Worm (Caenorhabditis elegans) whole organism, young adult: ENCODE data around the gene ubc-18.
A peak's percentile ranks its signal among the peaks of the same experiment; 100 is the strongest.

ENCODE experiments used
- C06A6.2 ChIP-seq: fragments of 200-800 bp; sonication (Bioruptor generic); conservative IDR thresholded peaks from 2 replicates; pipeline ENCODE4 v1.3.6; 2022; ENCODE audit warnings: missing genetic modification characterization, missing compliant biosample characterization
- C17E4.6 ChIP-seq: fragments of 200-800 bp; sonication (Bioruptor generic); IDR thresholded peaks from 2 replicates; pipeline ENCODE4 v1.3.6; 2022; ENCODE audit warnings: missing genetic modification reagents, missing genetic modification characterization, missing compliant biosample characterization
- F22D6.2 ChIP-seq: sonication (generic microtip); optimal IDR thresholded peaks from 2 replicates; lab custom pipeline; 2016; ENCODE audit warnings: mild to moderate bottlenecking, missing genetic modification characterization, missing compliant biosample characterization
- F23B12.7 ChIP-seq: sonication (generic microtip); optimal IDR thresholded peaks from 2 replicates; lab custom pipeline; 2017; ENCODE audit warnings: missing genetic modification characterization, mild to moderate bottlenecking, missing compliant biosample characterization, antibody characterized with exemption, moderate library complexity; ENCODE audit not compliant: insufficient read depth
- F37B4.10 ChIP-seq: fragments of 200-800 bp; sonication (Bioruptor generic); IDR thresholded peaks from 2 replicates; pipeline ENCODE4 v1.3.6; 2022; ENCODE audit warnings: missing genetic modification characterization, missing compliant biosample characterization
- F39B2.1 ChIP-seq: fragments of 200-800 bp; sonication (Bioruptor generic); IDR thresholded peaks from 2 replicates; pipeline ENCODE4 v1.3.6; 2022; ENCODE audit warnings: missing genetic modification reagents, missing genetic modification characterization, missing compliant biosample characterization
- F55B11.4 ChIP-seq: sonication (generic microtip); optimal IDR thresholded peaks from 2 replicates; lab custom pipeline; 2016; ENCODE audit warnings: missing compliant biosample characterization, missing genetic modification characterization, borderline replicate concordance; ENCODE audit not compliant: insufficient read depth
- F57A8.1 ChIP-seq: fragments of 200-800 bp; sonication (Bioruptor generic); optimal IDR thresholded peaks from 2 replicates; lab custom pipeline; 2018; ENCODE audit warnings: mild to moderate bottlenecking, missing genetic modification characterization, moderate library complexity, missing compliant biosample characterization
- T26A5.8 ChIP-seq: sonication (generic microtip); optimal IDR thresholded peaks from 2 replicates; lab custom pipeline; 2016; ENCODE audit warnings: missing genetic modification characterization, missing compliant biosample characterization
- Y56A3A.18 ChIP-seq: fragments of 200-800 bp; sonication (Bioruptor generic); IDR thresholded peaks from 2 replicates; pipeline ENCODE4 v1.3.6; 2022; ENCODE audit warnings: missing genetic modification reagents, missing genetic modification characterization, missing compliant biosample characterization
- Y67H2A.10 ChIP-seq: fragments of 200-800 bp; sonication (Bioruptor generic); conservative IDR thresholded peaks from 2 replicates; pipeline ENCODE4 v1.3.6; 2022; ENCODE audit warnings: missing genetic modification reagents, missing genetic modification characterization, missing compliant biosample characterization
- Y95B8A.8 ChIP-seq: fragments of 200-800 bp; sonication (Bioruptor generic); IDR thresholded peaks from 2 replicates; pipeline ENCODE4 v1.3.6; 2022; ENCODE audit warnings: missing genetic modification reagents, missing genetic modification characterization, missing compliant biosample characterization
- akir-1 ChIP-seq: fragments of 200-800 bp; sonication (Bioruptor generic); optimal IDR thresholded peaks from 2 replicates; lab custom pipeline; 2018; ENCODE audit warnings: mild to moderate bottlenecking, missing genetic modification characterization, moderate library complexity, missing compliant biosample characterization
- attf-6 ChIP-seq: fragments of 200-800 bp; sonication (Bioruptor generic); IDR thresholded peaks from 2 replicates; pipeline ENCODE4 v1.3.6; 2022; ENCODE audit warnings: missing genetic modification reagents, missing genetic modification characterization, missing compliant biosample characterization
- bed-1 ChIP-seq: fragments of 200-800 bp; sonication (Bioruptor generic); IDR thresholded peaks from 2 replicates; pipeline ENCODE4 v1.3.6; 2022; ENCODE audit warnings: missing genetic modification reagents, missing genetic modification characterization, missing compliant biosample characterization
- ccch-3 ChIP-seq: fragments of 200-800 bp; sonication (Bioruptor generic); optimal IDR thresholded peaks from 2 replicates; lab custom pipeline; 2018; ENCODE audit warnings: mild to moderate bottlenecking, missing genetic modification characterization, missing compliant biosample characterization
- cebp-1 ChIP-seq, 2 experiments: fragments of 200-800 bp in 1 of 2; sonication (Bioruptor generic) in 1 of 2; sonication (generic microtip) in 1 of 2; IDR thresholded peaks in 1 of 2; optimal IDR thresholded peaks in 1 of 2; 2 replicates each; pipeline versions ENCODE4 v1.3.6 to Lab custom; 2017 to 2022; ENCODE audit warnings: missing compliant biosample characterization in 2 of 2, missing genetic modification characterization in 2 of 2, mild to moderate bottlenecking in 1 of 2, missing genetic modification reagents in 1 of 2, moderate library complexity in 1 of 2
- cebp-2 ChIP-seq: fragments of 200-800 bp; sonication (Bioruptor generic); IDR thresholded peaks from 2 replicates; pipeline ENCODE4 v1.3.6; 2022; ENCODE audit warnings: missing genetic modification characterization, missing compliant biosample characterization
- ceh-100 ChIP-seq: fragments of 200-800 bp; sonication (Bioruptor generic); IDR thresholded peaks from 2 replicates; pipeline ENCODE4 v1.3.6; 2022; ENCODE audit warnings: missing genetic modification reagents, missing genetic modification characterization, missing compliant biosample characterization
- ceh-40 ChIP-seq: fragments of 200-800 bp; sonication (Bioruptor generic); IDR thresholded peaks from 2 replicates; pipeline ENCODE4 v1.3.6; 2022; ENCODE audit warnings: missing genetic modification characterization, missing compliant biosample characterization
- ceh-58 ChIP-seq: fragments of 200-800 bp; sonication (Bioruptor generic); IDR thresholded peaks from 2 replicates; pipeline ENCODE4 v1.3.6; 2022; ENCODE audit warnings: missing genetic modification characterization, missing compliant biosample characterization
- chd-7 ChIP-seq: sonication (generic microtip); optimal IDR thresholded peaks from 2 replicates; lab custom pipeline; 2016; ENCODE audit warnings: mild to moderate bottlenecking, missing genetic modification characterization, moderate library complexity, missing compliant biosample characterization
- dox-1 ChIP-seq: fragments of 200-800 bp; sonication (Bioruptor generic); IDR thresholded peaks from 2 replicates; pipeline ENCODE4 v1.3.6; 2022; ENCODE audit warnings: missing genetic modification reagents, missing genetic modification characterization, missing compliant biosample characterization
- dpl-1 ChIP-seq: fragments of 150-350 bp; optimal IDR thresholded peaks from 2 replicates; lab custom pipeline; 2014; ENCODE audit warnings: missing biosample characterization, missing genetic modification reagents, missing genetic modification characterization
- efl-1 ChIP-seq: fragments of 150-350 bp; optimal IDR thresholded peaks from 2 replicates; lab custom pipeline; 2014; ENCODE audit warnings: missing biosample characterization, missing genetic modification reagents, missing genetic modification characterization
- egl-44 ChIP-seq: fragments of 200-800 bp; sonication (Bioruptor generic); IDR thresholded peaks from 2 replicates; pipeline ENCODE4 v1.3.6; 2022; ENCODE audit warnings: missing genetic modification reagents, missing genetic modification characterization, missing compliant biosample characterization
- him-1 ChIP-seq: sonication (generic microtip); optimal IDR thresholded peaks from 2 replicates; lab custom pipeline; 2016; ENCODE audit warnings: missing genotype, missing genetic modification reagents, missing genetic modification characterization, missing compliant biosample characterization
- hlh-12 ChIP-seq: sonication (generic microtip); optimal IDR thresholded peaks from 2 replicates; lab custom pipeline; 2016; ENCODE audit warnings: missing genetic modification characterization, missing compliant biosample characterization
- hlh-26 ChIP-seq: fragments of 200-800 bp; sonication (Bioruptor generic); conservative IDR thresholded peaks from 2 replicates; pipeline ENCODE4 v1.3.6; 2022; ENCODE audit warnings: missing genetic modification reagents, missing genetic modification characterization, missing compliant biosample characterization
- hmg-1.2 ChIP-seq: fragments of 200-800 bp; sonication (Bioruptor generic); IDR thresholded peaks from 2 replicates; pipeline ENCODE4 v1.3.6; 2022; ENCODE audit warnings: missing genetic modification reagents, missing genetic modification characterization, missing compliant biosample characterization
- hrde-1 ChIP-seq: sonication (generic microtip); optimal IDR thresholded peaks from 2 replicates; lab custom pipeline; 2016; ENCODE audit warnings: missing genetic modification characterization, mild to moderate bottlenecking, missing compliant biosample characterization, moderate library complexity, missing genotype, missing genetic modification reagents, borderline replicate concordance
- hsf-1 ChIP-seq: fragments of 200-800 bp; sonication (Bioruptor generic); IDR thresholded peaks from 2 replicates; pipeline ENCODE4 v1.3.6; 2022; ENCODE audit warnings: missing genetic modification reagents, missing genetic modification characterization, missing compliant biosample characterization
- lag-1 ChIP-seq: fragments of 200-800 bp; sonication (Bioruptor generic); IDR thresholded peaks from 2 replicates; pipeline ENCODE4 v1.3.6; 2022; ENCODE audit warnings: missing genetic modification reagents, missing genetic modification characterization, missing compliant biosample characterization
- madf-6 ChIP-seq: fragments of 200-800 bp; sonication (Bioruptor generic); IDR thresholded peaks from 2 replicates; pipeline ENCODE4 v1.3.6; 2022; ENCODE audit warnings: missing genetic modification reagents, missing genetic modification characterization, missing compliant biosample characterization
- nfyb-1 ChIP-seq: fragments of 200-800 bp; sonication (Bioruptor generic); IDR thresholded peaks from 2 replicates; pipeline ENCODE4 v1.3.6; 2022; ENCODE audit warnings: missing genetic modification reagents, missing genetic modification characterization, missing compliant biosample characterization
- nhr-120 ChIP-seq: fragments of 200-800 bp; sonication (Bioruptor generic); IDR thresholded peaks from 2 replicates; pipeline ENCODE4 v1.3.6; 2022; ENCODE audit warnings: missing genetic modification characterization, missing compliant biosample characterization
- nhr-179 ChIP-seq: sonication (generic microtip); optimal IDR thresholded peaks from 2 replicates; lab custom pipeline; 2016; ENCODE audit warnings: mild to moderate bottlenecking, missing genetic modification characterization, missing compliant biosample characterization
- nhr-90 ChIP-seq: sonication (generic microtip); optimal IDR thresholded peaks from 2 replicates; lab custom pipeline; 2016; ENCODE audit warnings: missing genotype, mild to moderate bottlenecking, missing genetic modification characterization, missing compliant biosample characterization
- pha-4 ChIP-seq: fragments of 150-350 bp; sonication (generic microtip); optimal IDR thresholded peaks from 2 replicates; lab custom pipeline; 2014; ENCODE audit warnings: missing biosample characterization, missing genetic modification reagents, missing genetic modification characterization
- rpc-1 ChIP-seq, 2 experiments: fragments of 150-350 bp in 1 of 2; sonication (generic microtip) in 1 of 2; optimal IDR thresholded peaks; 2 replicates each; lab custom pipeline; 2014 to 2018; ENCODE audit warnings: missing biosample characterization in 1 of 2, missing genetic modification characterization in 1 of 2, missing genetic modification reagents in 1 of 2, missing genotype in 1 of 2
- sdz-38 ChIP-seq: sonication (generic microtip); optimal IDR thresholded peaks from 2 replicates; lab custom pipeline; 2016; ENCODE audit warnings: missing genotype, missing genetic modification characterization, missing compliant biosample characterization
- sea-2 ChIP-seq: fragments of 200-800 bp; sonication (Bioruptor generic); IDR thresholded peaks from 2 replicates; pipeline ENCODE4 v1.3.6; 2022; ENCODE audit warnings: missing genetic modification characterization, missing compliant biosample characterization
- snpc-4 ChIP-seq, 5 experiments: fragments of 150-350 bp in 1 of 5; sonication (generic microtip) in 4 of 5; optimal IDR thresholded peaks; 2 replicates each; lab custom pipeline; 2014 to 2018; ENCODE audit warnings: missing genetic modification characterization in 5 of 5, missing biosample characterization in 3 of 5, antibody characterized with exemption in 2 of 5, mild to moderate bottlenecking in 2 of 5, missing compliant biosample characterization in 2 of 5, missing genotype in 2 of 5, moderate library complexity in 2 of 5, missing genetic modification reagents in 1 of 5
- somi-1 ChIP-seq: fragments of 200-800 bp; sonication (Bioruptor generic); optimal IDR thresholded peaks from 2 replicates; lab custom pipeline; 2018; ENCODE audit warnings: mild to moderate bottlenecking, missing genetic modification characterization, missing compliant biosample characterization
- tbp1 ChIP-seq: fragments of 200-800 bp; sonication (Bioruptor generic); optimal IDR thresholded peaks from 2 replicates; lab custom pipeline; 2018; ENCODE audit warnings: mild to moderate bottlenecking, missing genetic modification characterization, missing compliant biosample characterization
- ztf-28 ChIP-seq: fragments of 200-800 bp; sonication (Bioruptor generic); IDR thresholded peaks from 2 replicates; pipeline ENCODE4 v1.3.6; 2022; ENCODE audit warnings: missing genetic modification reagents, missing genetic modification characterization, missing compliant biosample characterization

ubc-18 gene

ce11 chrIII:7069981-7070380 lies 1.6 kb upstream of the ubc-18 start, which contains the start of gene tmem-17 (continued):
- TF ChIP-seq ceh-58 (GFP tag; lab: Robert Waterston, UW) = no peak

ce11 chrIII:7067385-7067896 lies 929 bp downstream of the ubc-18 start, which contains the start of gene ger-1:
TSS of gene ger-1 (minus strand) at chrIII:7067477.
- TF ChIP-seq F55B11.4 (tag; lab: Kevin White, UChicago) (no peak), hmg-1.2 (GFP tag; lab: Robert Waterston, UW) (no peak), F37B4.10 (no peak), nhr-179 (tag; lab: Kevin White, UChicago) (no peak), T26A5.8 (tag; lab: Kevin White, UChicago) (no peak), dpl-1 (GFP tag; lab: Kevin White, UChicago) (no peak), ccch-3 (GFP tag; lab: Kevin White, UChicago) (no peak), nhr-120 (GFP tag; lab: Robert Waterston, UW) (no peak), chd-7 (no peak), ztf-28 (GFP tag; lab: Robert Waterston, UW) (no peak), attf-6 (no peak), akir-1 (GFP tag; lab: Kevin White, UChicago) (no peak), cebp-2 (GFP tag; lab: Robert Waterston, UW) (no peak), cebp-1 (GFP tag; IDR thresholded peaks at IDR 0.05; lab: Robert Waterston, UW) (no peak), cebp-1 (tag; optimal IDR thresholded peaks at IDR 0.05; lab: Kevin White, UChicago) (no peak), somi-1 (GFP tag; lab: Kevin White, UChicago) (no peak), snpc-4 (GFP tag; optimal IDR thresholded peaks at IDR 0.05; lab: Kevin White, UChicago) (no peak), snpc-4 (tag; optimal IDR thresholded peaks at IDR 0.05; lab: Kevin White, UChicago) (no peak), bed-1 (no peak), nfyb-1 (no peak), Y56A3A.18 (GFP tag; lab: Robert Waterston, UW) (no peak), F57A8.1 (GFP tag; lab: Kevin White, UChicago) (no peak), madf-6 (GFP tag; lab: Robert Waterston, UW) (peak; percentile 62), hsf-1 (0 out of 2 replicates have a peak, but pooled peaks have one; percentile 48), ceh-40 (no peak), efl-1 (GFP tag; lab: Kevin White, UChicago) (no peak), hlh-26 (GFP tag; lab: Robert Waterston, UW) (no peak), C17E4.6 (no peak), sdz-38 (no peak), lag-1 (GFP tag; lab: Robert Waterston, UW) (no peak), dox-1 (GFP tag; lab: Robert Waterston, UW) (0 out of 2 replicates have a peak, but pooled peaks have one; percentile 21), tbp1 (peak; percentile 12), ceh-100 (GFP tag; lab: Robert Waterston, UW) (no peak), him-1 (tag; lab: Kevin White, UChicago) (no peak), Y95B8A.8 (GFP tag; lab: Robert Waterston, UW) (no peak), F22D6.2 (no peak), C06A6.2 (no peak), F39B2.1 (no peak), F23B12.7 (tag; lab: Kevin White, UChicago) (no peak), Y67H2A.10 (no peak), sea-2 (GFP tag; lab: Robert Waterston, UW) (no peak), egl-44 (GFP tag; lab: Robert Waterston, UW) (no peak), hrde-1 (no peak), nhr-90 (tag; lab: Kevin White, UChicago) (no peak), hlh-12 (no peak), pha-4 (tag; lab: Kevin White, UChicago) (no peak), rpc-1 (optimal IDR thresholded peaks at IDR 0.05; lab: Kevin White, UChicago) (no peak), rpc-1 (tag; optimal IDR thresholded peaks at IDR 0.05; lab: Kevin White, UChicago) (no peak)
